Worm (Caenorhabditis elegans) whole organism, L1 larva: Measurements from ENCODE around the gene Y82E9BR.17.

Experiments used
- efl-1 ChIP-seq, 4 experiments: fragments of 150-350 bp; optimal IDR thresholded peaks in 3 of 4; peaks in 1 of 4; 1 replicate in 1 of 4; 2 replicates in 3 of 4; lab custom pipeline; 2014; ENCODE audit warnings: missing biosample characterization in 2 of 4, missing genetic modification characterization in 2 of 4, missing genetic modification reagents in 2 of 4
- elt-2 ChIP-seq: sonication (generic microtip); optimal IDR thresholded peaks from 2 replicates; lab custom pipeline; 2016; ENCODE audit warnings: missing genetic modification characterization, mild to moderate bottlenecking, inconsistent platforms, missing compliant biosample characterization, missing genetic modification reagents
- hpl-2 ChIP-seq: fragments of 150-350 bp; optimal IDR thresholded peaks from 2 replicates; lab custom pipeline; 2014; ENCODE audit warnings: missing biosample characterization, missing genetic modification reagents, missing genetic modification characterization
- lin-13 ChIP-seq: fragments of 150-350 bp; optimal IDR thresholded peaks from 2 replicates; lab custom pipeline; 2014; ENCODE audit warnings: missing biosample characterization, missing genetic modification reagents, missing genetic modification characterization
- nhr-20 ChIP-seq: sonication (generic microtip); optimal IDR thresholded peaks from 2 replicates; lab custom pipeline; 2016; ENCODE audit warnings: mild to moderate bottlenecking, missing genetic modification characterization, missing compliant biosample characterization
- pqm-1 ChIP-seq: sonication (generic microtip); optimal IDR thresholded peaks from 3 replicates; lab custom pipeline; 2017; ENCODE audit warnings: missing biosample characterization, missing genetic modification characterization
- rnt-1 ChIP-seq: sonication (generic microtip); optimal IDR thresholded peaks from 2 replicates; lab custom pipeline; 2016; ENCODE audit warnings: mild to moderate bottlenecking, missing genetic modification characterization, moderate library complexity, missing compliant biosample characterization
- snu-23 ChIP-seq: sonication (generic microtip); optimal IDR thresholded peaks from 2 replicates; lab custom pipeline; 2016; ENCODE audit warnings: missing genetic modification characterization, missing compliant biosample characterization
- sox-4 ChIP-seq: sonication (generic microtip); optimal IDR thresholded peaks from 2 replicates; lab custom pipeline; 2016; ENCODE audit warnings: missing genetic modification characterization, missing compliant biosample characterization
- unc-62 ChIP-seq: fragments of 150-350 bp; optimal IDR thresholded peaks from 2 replicates; lab custom pipeline; 2014; ENCODE audit warnings: missing biosample characterization, missing genetic modification reagents, missing genetic modification characterization
- unc-86 ChIP-seq: sonication (generic microtip); optimal IDR thresholded peaks from 2 replicates; lab custom pipeline; 2016; ENCODE audit warnings: missing genetic modification characterization, missing compliant biosample characterization
- zip-4 ChIP-seq: fragments of 200-800 bp; sonication (Bioruptor generic); optimal IDR thresholded peaks from 2 replicates; lab custom pipeline; 2018; ENCODE audit warnings: mild to moderate bottlenecking, missing genetic modification characterization, moderate library complexity, missing compliant biosample characterization

DNA sequence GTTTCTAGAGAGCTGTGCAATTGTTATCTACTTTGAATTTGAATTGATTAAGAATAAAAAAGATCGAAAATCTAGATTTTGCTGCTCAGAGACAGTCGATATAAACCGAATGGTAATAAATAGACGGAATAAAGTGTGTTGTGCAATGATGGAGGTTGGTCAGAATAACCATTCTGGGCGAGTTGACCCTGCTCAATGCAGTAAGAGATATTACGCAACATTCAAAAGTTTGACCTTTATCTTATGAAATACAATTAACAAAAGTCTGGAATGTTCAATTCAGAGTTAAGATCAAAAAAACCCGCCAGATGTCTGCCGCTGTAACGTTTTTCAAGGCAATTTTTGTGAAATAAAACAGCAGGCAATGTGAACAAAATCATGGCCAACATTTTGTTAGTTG, 1.3 kb upstream of the Y82E9BR.17 start:
- TF ChIP-seq rnt-1 (tag; lab: Kevin White, UChicago) (no peak), nhr-20 (no peak), elt-2 (tag; lab: Kevin White, UChicago) (no peak), pqm-1 (tag; lab: Kevin White, UChicago) (no peak), efl-1 (optimal IDR thresholded peaks at IDR 0.05; lab: Kevin White, UChicago) (no peak), efl-1 (GFP tag; optimal IDR thresholded peaks at IDR 0.05 in 1 of 2; lab: Kevin White, UChicago) (no peak), snu-23 (GFP tag; lab: Kevin White, UChicago) (no peak), sox-4 (no peak), zip-4 (no peak), unc-62 (GFP tag; lab: Kevin White, UChicago) (no peak), lin-13 (GFP tag; lab: Kevin White, UChicago) (no peak), hpl-2 (no peak), unc-86 (tag; lab: Kevin White, UChicago) (no peak)
